Fruit fly (Drosophila melanogaster) whole organism, embryonic: ENCODE results near the gene CG31174.
A peak's percentile ranks its signal among the peaks of the same experiment; 100 is the strongest.

Experiments used
- Awh ChIP-seq: fragments of 200-800 bp; sonication (Bioruptor generic); IDR thresholded peaks from 2 replicates; pipeline ENCODE4, ENCODE4 v1.3.6; 2022; ENCODE audit warnings: missing biosample characterization, missing genetic modification characterization
- BEAF-32 ChIP-seq: fragments of 200-800 bp; sonication (Bioruptor generic); optimal IDR thresholded peaks from 3 replicates; lab custom pipeline; 2017; ENCODE audit warnings: missing biosample characterization, missing genetic modification characterization, mild to moderate bottlenecking, moderate library complexity, missing genetic modification reagents
- CG10147 ChIP-seq: fragments of 200-800 bp; sonication (Bioruptor generic); optimal IDR thresholded peaks from 2 replicates; lab custom pipeline; 2019; ENCODE audit warnings: missing biosample characterization, mild to moderate bottlenecking, missing genetic modification characterization, moderate library complexity
- CG10267 ChIP-seq: fragments of 200-800 bp; sonication (Bioruptor generic); optimal IDR thresholded peaks from 2 replicates; lab custom pipeline; 2018; ENCODE audit warnings: missing biosample characterization, mild to moderate bottlenecking, missing genetic modification characterization, moderate library complexity
- CG10366 ChIP-seq: fragments of 200-800 bp; sonication (Bioruptor generic); IDR thresholded peaks from 2 replicates; pipeline ENCODE4 v1.3.6; 2022; ENCODE audit warnings: missing biosample characterization, missing genetic modification characterization
- CG10543 ChIP-seq: fragments of 200-800 bp; sonication (Bioruptor generic); optimal IDR thresholded peaks from 3 replicates; lab custom pipeline; 2017; ENCODE audit warnings: missing biosample characterization, mild to moderate bottlenecking, missing genetic modification characterization, moderate library complexity
- CG11247 ChIP-seq: fragments of 200-800 bp; sonication (Bioruptor generic); IDR thresholded peaks from 2 replicates; pipeline ENCODE4 v1.3.6; 2022; ENCODE audit warnings: missing biosample characterization, missing genetic modification characterization
- CG1233 ChIP-seq: fragments of 200-800 bp; sonication (Bioruptor generic); optimal IDR thresholded peaks from 4 replicates; lab custom pipeline; 2018; ENCODE audit warnings: missing biosample characterization, mild to moderate bottlenecking, missing genetic modification characterization
- CG14441 ChIP-seq: fragments of 200-800 bp; sonication (Bioruptor generic); IDR thresholded peaks from 2 replicates; pipeline ENCODE4 v1.3.6; 2022; ENCODE audit warnings: missing biosample characterization, missing genetic modification characterization
- CG1603 ChIP-seq: fragments of 200-800 bp; sonication (Bioruptor generic); optimal IDR thresholded peaks from 2 replicates; lab custom pipeline; 2019; ENCODE audit warnings: missing biosample characterization, mild to moderate bottlenecking, missing genetic modification characterization, moderate library complexity
- CG17186 ChIP-seq: fragments of 200-800 bp; sonication (Bioruptor generic); optimal IDR thresholded peaks from 3 replicates; lab custom pipeline; 2017; ENCODE audit warnings: missing biosample characterization, missing genetic modification reagents, missing genetic modification characterization
- CG17385 ChIP-seq: fragments of 200-800 bp; sonication (Bioruptor generic); optimal IDR thresholded peaks from 3 replicates; lab custom pipeline; 2018; ENCODE audit warnings: missing biosample characterization, mild to moderate bottlenecking, missing genetic modification characterization
- CG17829 ChIP-seq: fragments of 200-800 bp; optimal IDR thresholded peaks from 2 replicates; lab custom pipeline; 2019; ENCODE audit warnings: missing biosample characterization, mild to moderate bottlenecking, missing genetic modification characterization, moderate library complexity
- CG18262 ChIP-seq: fragments of 200-800 bp; optimal IDR thresholded peaks from 3 replicates; lab custom pipeline; 2019; ENCODE audit warnings: missing biosample characterization, mild to moderate bottlenecking, missing genetic modification characterization, moderate library complexity
- CG2202 ChIP-seq: fragments of 200-800 bp; sonication (Bioruptor generic); optimal IDR thresholded peaks from 2 replicates; lab custom pipeline; 2018; ENCODE audit warnings: missing biosample characterization, mild to moderate bottlenecking, missing genetic modification characterization
- CG31224 ChIP-seq: fragments of 200-800 bp; sonication (Bioruptor generic); IDR thresholded peaks from 2 replicates; pipeline ENCODE4 v1.3.6; 2022; ENCODE audit warnings: missing biosample characterization, missing genetic modification characterization
- CG31388 ChIP-seq: fragments of 200-800 bp; sonication (Bioruptor generic); optimal IDR thresholded peaks from 2 replicates; lab custom pipeline; 2016; ENCODE audit warnings: missing biosample characterization, missing genetic modification characterization
- CG6254 ChIP-seq: fragments of 200-800 bp; sonication (Bioruptor generic); optimal IDR thresholded peaks from 3 replicates; lab custom pipeline; 2017; ENCODE audit warnings: mild to moderate bottlenecking, missing biosample characterization, missing genetic modification reagents, missing genetic modification characterization
- CG6791 ChIP-seq: fragments of 200-800 bp; sonication (Bioruptor generic); IDR thresholded peaks from 3 replicates; pipeline ENCODE4 v1.3.6; 2022; ENCODE audit warnings: missing biosample characterization, missing genetic modification characterization; ENCODE audit not compliant: partially characterized antibody
- CG7839 ChIP-seq: fragments of 200-800 bp; sonication (Bioruptor generic); optimal IDR thresholded peaks from 3 replicates; lab custom pipeline; 2018; ENCODE audit warnings: missing biosample characterization, mild to moderate bottlenecking, missing genetic modification characterization, moderate library complexity
- CG8388 ChIP-seq: fragments of 200-800 bp; sonication (Bioruptor generic); optimal IDR thresholded peaks from 2 replicates; lab custom pipeline; 2019; ENCODE audit warnings: missing biosample characterization, mild to moderate bottlenecking, missing genetic modification characterization, moderate library complexity
- CG9727 ChIP-seq: fragments of 200-800 bp; sonication (Bioruptor generic); optimal IDR thresholded peaks from 3 replicates; lab custom pipeline; 2017; ENCODE audit warnings: missing biosample characterization, mild to moderate bottlenecking, missing genetic modification characterization
- CG9797 ChIP-seq: fragments of 200-800 bp; sonication (Bioruptor generic); optimal IDR thresholded peaks from 3 replicates; lab custom pipeline; 2018; ENCODE audit warnings: missing biosample characterization, mild to moderate bottlenecking, missing genetic modification characterization
- CG9817 ChIP-seq: fragments of 200-800 bp; sonication (Bioruptor generic); optimal IDR thresholded peaks from 2 replicates; lab custom pipeline; 2018; ENCODE audit warnings: missing biosample characterization, mild to moderate bottlenecking, missing genetic modification characterization, moderate library complexity
- CkIIα-i1 ChIP-seq: fragments of 200-800 bp; sonication (Bioruptor generic); IDR thresholded peaks from 2 replicates; pipeline ENCODE4 v1.3.6; 2022; ENCODE audit warnings: missing biosample characterization, missing genetic modification characterization
- Fer2 ChIP-seq: fragments of 200-800 bp; sonication (Bioruptor generic); optimal IDR thresholded peaks from 2 replicates; lab custom pipeline; 2018; ENCODE audit warnings: missing biosample characterization, mild to moderate bottlenecking, missing genetic modification characterization, moderate library complexity
- HHEX ChIP-seq: fragments of 200-800 bp; sonication (Bioruptor generic); optimal IDR thresholded peaks from 3 replicates; lab custom pipeline; 2017; ENCODE audit warnings: missing biosample characterization, mild to moderate bottlenecking, missing genetic modification characterization, missing genetic modification reagents
- Mes4 ChIP-seq: fragments of 200-800 bp; sonication (Bioruptor generic); optimal IDR thresholded peaks from 2 replicates; lab custom pipeline; 2016; ENCODE audit warnings: missing biosample characterization, missing genetic modification characterization
- Oaz ChIP-seq: fragments of 200-800 bp; sonication (Bioruptor generic); IDR thresholded peaks from 2 replicates; pipeline ENCODE4 v1.3.6; 2022; ENCODE audit warnings: missing biosample characterization, missing genetic modification characterization
- Oli ChIP-seq: fragments of 200-800 bp; sonication (Bioruptor generic); optimal IDR thresholded peaks from 2 replicates; lab custom pipeline; 2018; ENCODE audit warnings: missing biosample characterization, mild to moderate bottlenecking, missing genetic modification characterization, moderate library complexity
- Poxn ChIP-seq: fragments of 200-800 bp; sonication (Bioruptor generic); IDR thresholded peaks from 2 replicates; pipeline ENCODE4 v1.3.6; 2022; ENCODE audit warnings: missing biosample characterization, missing genetic modification characterization
- Ptx1 ChIP-seq: fragments of 200-800 bp; sonication (Bioruptor generic); IDR thresholded peaks from 2 replicates; pipeline ENCODE4 v1.3.6; 2022; ENCODE audit warnings: missing biosample characterization, missing genetic modification characterization
- Six4 ChIP-seq: fragments of 200-800 bp; sonication (Bioruptor generic); optimal IDR thresholded peaks from 2 replicates; lab custom pipeline; 2016; ENCODE audit warnings: missing biosample characterization, missing genetic modification characterization
- Sry-δ ChIP-seq: fragments of 200-800 bp; sonication (Bioruptor generic); optimal IDR thresholded peaks from 2 replicates; lab custom pipeline; 2016; ENCODE audit warnings: missing biosample characterization, missing genetic modification characterization
- Tbp ChIP-seq: fragments of >200 bp; optimal IDR thresholded peaks from 2 replicates; lab custom pipeline; 2018; ENCODE audit warnings: missing biosample characterization, missing genetic modification characterization
- al ChIP-seq: fragments of 200-800 bp; sonication (Bioruptor generic); IDR thresholded peaks from 2 replicates; pipeline ENCODE4 v1.3.6; 2022; ENCODE audit warnings: missing biosample characterization, missing genetic modification characterization
- bab2 ChIP-seq: fragments of 200-800 bp; sonication (Bioruptor generic); optimal IDR thresholded peaks from 2 replicates; lab custom pipeline; 2016; ENCODE audit warnings: missing biosample characterization, missing genetic modification characterization
- crol ChIP-seq: fragments of 200-800 bp; sonication (Bioruptor generic); IDR thresholded peaks from 2 replicates; pipeline ENCODE4 v1.3.6; 2022; ENCODE audit warnings: missing biosample characterization, missing genetic modification characterization
- dysf ChIP-seq: fragments of 200-800 bp; sonication (Bioruptor generic); IDR thresholded peaks from 3 replicates; pipeline ENCODE4 v1.3.6; 2022; ENCODE audit warnings: missing biosample characterization, missing genetic modification characterization
- eyg ChIP-seq: fragments of 200-800 bp; sonication (Bioruptor generic); optimal IDR thresholded peaks from 3 replicates; lab custom pipeline; 2016; ENCODE audit warnings: missing biosample characterization, missing genetic modification characterization
- gem ChIP-seq: fragments of 200-800 bp; sonication (Bioruptor generic); optimal IDR thresholded peaks from 2 replicates; lab custom pipeline; 2019; ENCODE audit warnings: missing biosample characterization, mild to moderate bottlenecking, missing genetic modification characterization, moderate library complexity
- h ChIP-seq: fragments of >200 bp; optimal IDR thresholded peaks from 2 replicates; lab custom pipeline; 2017
- hb ChIP-seq: fragments of 200-800 bp; sonication (Bioruptor generic); IDR thresholded peaks from 3 replicates; pipeline ENCODE4 v1.3.6; 2022; ENCODE audit warnings: missing biosample characterization, missing genetic modification characterization; ENCODE audit not compliant: partially characterized antibody
- inv ChIP-seq: fragments of 200-800 bp; sonication (Bioruptor generic); IDR thresholded peaks from 2 replicates; pipeline ENCODE4 v1.3.6; 2022; ENCODE audit warnings: missing biosample characterization, missing genetic modification characterization; ENCODE audit not compliant: partially characterized antibody
- lab ChIP-seq: fragments of 200-800 bp; sonication (Bioruptor generic); optimal IDR thresholded peaks from 3 replicates; lab custom pipeline; 2017; ENCODE audit warnings: missing biosample characterization, missing genetic modification characterization, mild to moderate bottlenecking, moderate library complexity, missing genetic modification reagents
- lbe ChIP-seq: fragments of 200-800 bp; sonication (Bioruptor generic); optimal IDR thresholded peaks from 2 replicates; lab custom pipeline; 2016; ENCODE audit warnings: missing biosample characterization, mild to moderate bottlenecking, missing genetic modification characterization
- sd ChIP-seq: fragments of 200-800 bp; sonication (Bioruptor generic); optimal IDR thresholded peaks from 3 replicates; lab custom pipeline; 2018; ENCODE audit warnings: missing biosample characterization, mild to moderate bottlenecking, missing genetic modification characterization, moderate library complexity
- toy ChIP-seq: fragments of 200-800 bp; sonication (Bioruptor generic); IDR thresholded peaks from 2 replicates; pipeline ENCODE4 v1.3.6; 2022; ENCODE audit warnings: missing biosample characterization, missing genetic modification characterization
- unpg ChIP-seq: fragments of 200-800 bp; sonication (Bioruptor generic); optimal IDR thresholded peaks from 3 replicates; lab custom pipeline; 2018; ENCODE audit warnings: missing biosample characterization, mild to moderate bottlenecking, missing genetic modification characterization, moderate library complexity
- vfl ChIP-seq: fragments of 200-800 bp; sonication (Bioruptor generic); optimal IDR thresholded peaks from 2 replicates; lab custom pipeline; 2016; ENCODE audit warnings: missing biosample characterization, missing genetic modification characterization
- wor ChIP-seq: fragments of 200-800 bp; sonication (Bioruptor generic); IDR thresholded peaks from 2 replicates; pipeline ENCODE4 v1.3.6; 2022; ENCODE audit warnings: missing biosample characterization, missing genetic modification characterization
- zfh2 ChIP-seq: fragments of 200-800 bp; sonication (Bioruptor generic); optimal IDR thresholded peaks from 2 replicates; lab custom pipeline; 2016; ENCODE audit warnings: missing biosample characterization, missing genetic modification characterization

The CG31174 gene

dm6 chr3R:21839636-21840035, 29.7 kb downstream of the CG31174 start (continued):
- TF ChIP-seq sd (tag; lab: Kevin White, UChicago) (no peak), gem (tag; lab: Kevin White, UChicago) (peak; percentile 64), Ptx1 (no peak), inv (GFP tag; lab: Robert Waterston, UW) (no peak), dysf (GFP tag; lab: Robert Waterston, UW) (no peak), CG18262 (tag; lab: Kevin White, UChicago) (peak; percentile 63), Awh (GFP tag; lab: Robert Waterston, UW) (no peak), Tbp (no peak), CG6254 (GFP tag; lab: Kevin White, UChicago) (no peak), CG1603 (tag; lab: Kevin White, UChicago) (no peak), CG9817 (tag; lab: Kevin White, UChicago) (no peak), lab (GFP tag; lab: Kevin White, UChicago) (peak; percentile 42), CG10147 (GFP tag; lab: Kevin White, UChicago) (peak; percentile 37), CG8388 (GFP tag; lab: Kevin White, UChicago) (peak; percentile 15), hb (GFP tag; lab: Robert Waterston, UW) (no peak), unpg (peak; percentile 36), wor (GFP tag; lab: Robert Waterston, UW) (no peak), CG14441 (GFP tag; lab: Robert Waterston, UW) (no peak), vfl (GFP tag; lab: Kevin White, UChicago) (no peak), zfh2 (no peak), CkIIα-i1 (no peak), CG1233 (GFP tag; lab: Kevin White, UChicago) (peak; percentile 34), eyg (GFP tag; lab: Kevin White, UChicago) (no peak), Fer2 (tag; lab: Kevin White, UChicago) (no peak), al (GFP tag; lab: Robert Waterston, UW) (no peak), CG10267 (tag; lab: Kevin White, UChicago) (peak; percentile 47), h (lab: Kevin White, UChicago) (no peak), lbe (GFP tag; lab: Kevin White, UChicago) (no peak), CG9727 (GFP tag; lab: Kevin White, UChicago) (peak; percentile 13), CG17829 (tag; lab: Kevin White, UChicago) (peak; percentile 35), Oli (tag; lab: Kevin White, UChicago) (peak; percentile 11), Six4 (GFP tag; lab: Kevin White, UChicago) (no peak), Poxn (GFP tag; lab: Robert Waterston, UW) (no peak), crol (GFP tag; lab: Robert Waterston, UW) (no peak), CG6791 (GFP tag; lab: Robert Waterston, UW) (no peak), CG11247 (GFP tag; lab: Robert Waterston, UW) (no peak), CG2202 (tag; lab: Kevin White, UChicago) (no peak), Oaz (no peak), CG7839 (tag; lab: Kevin White, UChicago) (peak; percentile 40), CG9797 (GFP tag; lab: Kevin White, UChicago) (no peak), BEAF-32 (GFP tag; lab: Kevin White, UChicago) (no peak), Mes4 (GFP tag; lab: Kevin White, UChicago) (no peak), bab2 (GFP tag; lab: Kevin White, UChicago) (no peak), CG31224 (GFP tag; lab: Robert Waterston, UW) (no peak), CG10366 (no peak), CG17186 (GFP tag; lab: Kevin White, UChicago) (no peak), Sry-δ (GFP tag; lab: Kevin White, UChicago) (no peak), toy (GFP tag; lab: Robert Waterston, UW) (no peak), CG10543 (no peak), HHEX (peak; percentile 12), CG31388 (GFP tag; lab: Kevin White, UChicago) (no peak), CG17385 (GFP tag; lab: Kevin White, UChicago) (peak; percentile 18)
